Fruit fly (Drosophila melanogaster) whole organism, embryonic: ENCODE measurements around the gene SLC5A11.

Experiments
- Abd-B ChIP-seq: fragments of 200-800 bp; sonication (Bioruptor generic); optimal IDR thresholded peaks from 2 replicates; lab custom pipeline; 2018; ENCODE audit warnings: missing biosample characterization, mild to moderate bottlenecking, missing genetic modification characterization, moderate library complexity
- Ada2b ChIP-seq: fragments of 200-800 bp; sonication (Bioruptor generic); IDR thresholded peaks from 2 replicates; pipeline ENCODE4 v1.3.6; 2022; ENCODE audit warnings: missing biosample characterization, missing genetic modification characterization
- Aef1 ChIP-seq: fragments of 200-800 bp; sonication (Bioruptor generic); IDR thresholded peaks from 3 replicates; pipeline ENCODE4 v1.3.6; 2022; ENCODE audit warnings: missing biosample characterization, missing genetic modification characterization
- BtbVII ChIP-seq: fragments of 200-800 bp; sonication (Bioruptor generic); optimal IDR thresholded peaks from 3 replicates; lab custom pipeline; 2017; ENCODE audit warnings: missing biosample characterization, mild to moderate bottlenecking, missing genetic modification characterization
- CG10209 ChIP-seq: fragments of 200-800 bp; sonication (Bioruptor generic); optimal IDR thresholded peaks from 3 replicates; lab custom pipeline; 2017; ENCODE audit warnings: missing biosample characterization, mild to moderate bottlenecking, missing genetic modification characterization, missing genetic modification reagents
- CG10366 ChIP-seq: fragments of 200-800 bp; sonication (Bioruptor generic); IDR thresholded peaks from 2 replicates; pipeline ENCODE4 v1.3.6; 2022; ENCODE audit warnings: missing biosample characterization, missing genetic modification characterization
- CG11560 ChIP-seq: fragments of 200-800 bp; sonication (Bioruptor generic); IDR thresholded peaks from 3 replicates; pipeline ENCODE4 v1.3.6; 2022; ENCODE audit warnings: missing biosample characterization, missing genetic modification characterization
- CG13624 ChIP-seq: fragments of 200-800 bp; sonication (Bioruptor generic); optimal IDR thresholded peaks from 2 replicates; lab custom pipeline; 2016; ENCODE audit warnings: missing biosample characterization, missing genetic modification characterization
- CG14667 ChIP-seq: fragments of 200-800 bp; sonication (Bioruptor generic); IDR thresholded peaks from 2 replicates; pipeline ENCODE4 v1.3.6; 2022; ENCODE audit warnings: missing biosample characterization, missing genetic modification characterization
- CG15514 ChIP-seq: fragments of 200-800 bp; sonication (Bioruptor generic); optimal IDR thresholded peaks from 3 replicates; lab custom pipeline; 2017; ENCODE audit warnings: missing biosample characterization, missing genetic modification characterization, mild to moderate bottlenecking, moderate library complexity, missing genetic modification reagents
- CG17328 ChIP-seq: fragments of 200-800 bp; sonication (Bioruptor generic); IDR thresholded peaks from 2 replicates; pipeline ENCODE4 v1.3.6; 2022; ENCODE audit warnings: missing biosample characterization, missing genetic modification characterization
- CG4404 ChIP-seq: fragments of 200-800 bp; sonication (Bioruptor generic); IDR thresholded peaks from 2 replicates; pipeline ENCODE4 v1.3.6; 2022; ENCODE audit warnings: missing biosample characterization, missing genetic modification characterization
- CG7839 ChIP-seq: fragments of 200-800 bp; sonication (Bioruptor generic); optimal IDR thresholded peaks from 3 replicates; lab custom pipeline; 2018; ENCODE audit warnings: missing biosample characterization, mild to moderate bottlenecking, missing genetic modification characterization, moderate library complexity
- CG8290 ChIP-seq, 3 experiments: fragments of 200-800 bp; sonication (Bioruptor generic); optimal IDR thresholded peaks; 2 replicates each; lab custom pipeline; 2016 to 2019; ENCODE audit warnings: missing biosample characterization in 3 of 3, missing genetic modification characterization in 3 of 3, mild to moderate bottlenecking in 2 of 3, moderate library complexity in 1 of 3
- D ChIP-seq, 2 experiments: fragments of 200-800 bp in 1 of 2; fragments of >200 bp in 1 of 2; sonication (Bioruptor generic) in 1 of 2; optimal IDR thresholded peaks; 2 replicates in 1 of 2; 3 replicates in 1 of 2; lab custom pipeline; 2017; ENCODE audit warnings: mild to moderate bottlenecking in 1 of 2, missing biosample characterization in 1 of 2, missing genetic modification characterization in 1 of 2, missing genetic modification reagents in 1 of 2
- Drgx ChIP-seq: fragments of 200-800 bp; sonication (Bioruptor generic); IDR thresholded peaks from 2 replicates; pipeline ENCODE4 v1.3.6; 2022; ENCODE audit warnings: missing biosample characterization, missing genetic modification characterization
- HHEX ChIP-seq: fragments of 200-800 bp; sonication (Bioruptor generic); optimal IDR thresholded peaks from 3 replicates; lab custom pipeline; 2017; ENCODE audit warnings: missing biosample characterization, mild to moderate bottlenecking, missing genetic modification characterization, missing genetic modification reagents
- HLH3B ChIP-seq: fragments of 200-800 bp; sonication (Bioruptor generic); IDR thresholded peaks from 2 replicates; pipeline ENCODE4 v1.3.6; 2022; ENCODE audit warnings: missing biosample characterization, missing genetic modification characterization
- HLH54F ChIP-seq: fragments of 200-800 bp; sonication (Bioruptor generic); optimal IDR thresholded peaks from 3 replicates; lab custom pipeline; 2016; ENCODE audit warnings: missing biosample characterization, missing genetic modification characterization
- Kr ChIP-seq: fragments of 200-800 bp; sonication (Bioruptor generic); optimal IDR thresholded peaks from 2 replicates; lab custom pipeline; 2017; ENCODE audit warnings: missing biosample characterization, mild to moderate bottlenecking, missing genetic modification characterization
- MESR4 ChIP-seq: fragments of 200-800 bp; sonication (Bioruptor generic); optimal IDR thresholded peaks from 2 replicates; lab custom pipeline; 2018; ENCODE audit warnings: missing biosample characterization, mild to moderate bottlenecking, missing genetic modification characterization, moderate library complexity
- Ptx1 ChIP-seq: fragments of 200-800 bp; sonication (Bioruptor generic); IDR thresholded peaks from 2 replicates; pipeline ENCODE4 v1.3.6; 2022; ENCODE audit warnings: missing biosample characterization, missing genetic modification characterization
- Vsx1 ChIP-seq: fragments of 200-800 bp; sonication (Bioruptor generic); optimal IDR thresholded peaks from 2 replicates; lab custom pipeline; 2017; ENCODE audit warnings: missing biosample characterization, mild to moderate bottlenecking, missing genetic modification characterization, missing genetic modification reagents
- ato ChIP-seq: fragments of 200-800 bp; sonication (Bioruptor generic); IDR thresholded peaks from 2 replicates; pipeline ENCODE4 v1.3.6; 2022; ENCODE audit warnings: missing biosample characterization, missing genetic modification characterization; ENCODE audit not compliant: partially characterized antibody
- bab2 ChIP-seq: fragments of 200-800 bp; sonication (Bioruptor generic); optimal IDR thresholded peaks from 2 replicates; lab custom pipeline; 2016; ENCODE audit warnings: missing biosample characterization, missing genetic modification characterization
- ci ChIP-seq: fragments of 200-800 bp; sonication (Bioruptor generic); IDR thresholded peaks from 3 replicates; pipeline ENCODE4 v1.3.6; 2022; ENCODE audit warnings: missing biosample characterization, missing genetic modification characterization
- corto ChIP-seq: fragments of 200-800 bp; sonication (Bioruptor generic); optimal IDR thresholded peaks from 2 replicates; lab custom pipeline; 2016; ENCODE audit warnings: missing biosample characterization, mild to moderate bottlenecking, missing genetic modification characterization, moderate library complexity
- crc ChIP-seq: fragments of 200-800 bp; sonication (Bioruptor generic); optimal IDR thresholded peaks from 2 replicates; lab custom pipeline; 2016; ENCODE audit warnings: missing biosample characterization, missing genetic modification characterization
- esg ChIP-seq: fragments of 200-800 bp; sonication (Bioruptor generic); conservative IDR thresholded peaks from 2 replicates; pipeline ENCODE4 v1.3.6; 2022; ENCODE audit warnings: missing biosample characterization, missing genetic modification characterization
- fd102C ChIP-seq: fragments of 200-800 bp; sonication (Bioruptor generic); optimal IDR thresholded peaks from 2 replicates; lab custom pipeline; 2018; ENCODE audit warnings: missing biosample characterization, mild to moderate bottlenecking, missing genetic modification characterization, moderate library complexity
- ftz-f1 ChIP-seq: fragments of 200-800 bp; sonication (Bioruptor generic); optimal IDR thresholded peaks from 2 replicates; lab custom pipeline; 2016; ENCODE audit warnings: missing biosample characterization, missing genetic modification characterization
- grn ChIP-seq: fragments of 200-800 bp; sonication (Bioruptor generic); optimal IDR thresholded peaks from 3 replicates; lab custom pipeline; 2017; ENCODE audit warnings: missing biosample characterization, missing genetic modification characterization
- gsb ChIP-seq: fragments of 200-800 bp; sonication (Bioruptor generic); IDR thresholded peaks from 2 replicates; pipeline ENCODE4 v1.3.6; 2022; ENCODE audit warnings: missing biosample characterization, missing genetic modification characterization
- ham ChIP-seq: fragments of 200-800 bp; sonication (Bioruptor generic); IDR thresholded peaks from 2 replicates; pipeline ENCODE4 v1.3.6; 2022; ENCODE audit warnings: missing biosample characterization, missing genetic modification characterization
- her ChIP-seq: fragments of 200-800 bp; sonication (Bioruptor generic); optimal IDR thresholded peaks from 2 replicates; lab custom pipeline; 2016; ENCODE audit warnings: missing biosample characterization, missing genetic modification characterization
- jumu ChIP-seq: fragments of 200-800 bp; sonication (Bioruptor generic); optimal IDR thresholded peaks from 3 replicates; lab custom pipeline; 2016; ENCODE audit warnings: missing biosample characterization, missing genetic modification characterization
- knrl ChIP-seq: fragments of 200-800 bp; sonication (Bioruptor generic); IDR thresholded peaks from 3 replicates; pipeline ENCODE4 v1.3.6; 2022; ENCODE audit warnings: missing biosample characterization, missing genetic modification characterization; ENCODE audit not compliant: partially characterized antibody
- pan ChIP-seq, 4 experiments: fragments of >200 bp in 3 of 4; fragments of 200-800 bp in 1 of 4; sonication (Bioruptor generic) in 1 of 4; optimal IDR thresholded peaks in 3 of 4; IDR thresholded peaks in 1 of 4; 2 replicates each; pipeline versions ENCODE4 v1.3.6 to Lab custom; 2017 to 2022; ENCODE audit warnings: missing biosample characterization in 2 of 4, missing genetic modification characterization in 2 of 4, mixed read lengths in 1 of 4
- pita ChIP-seq: fragments of 200-800 bp; sonication (Bioruptor generic); optimal IDR thresholded peaks from 2 replicates; lab custom pipeline; 2017; ENCODE audit warnings: missing biosample characterization, mild to moderate bottlenecking, missing genetic modification characterization
- sens-2 ChIP-seq: fragments of 200-800 bp; sonication (Bioruptor generic); IDR thresholded peaks from 2 replicates; pipeline ENCODE4 v1.3.6; 2022; ENCODE audit warnings: missing biosample characterization, missing genetic modification characterization
- slou ChIP-seq: fragments of 200-800 bp; sonication (Bioruptor generic); optimal IDR thresholded peaks from 3 replicates; lab custom pipeline; 2016; ENCODE audit warnings: missing biosample characterization, missing genetic modification characterization
- ssp ChIP-seq: fragments of 200-800 bp; sonication (Bioruptor generic); IDR thresholded peaks from 2 replicates; pipeline ENCODE4 v1.3.6; 2022; ENCODE audit warnings: missing biosample characterization, missing genetic modification characterization
- toy ChIP-seq: fragments of 200-800 bp; sonication (Bioruptor generic); IDR thresholded peaks from 2 replicates; pipeline ENCODE4 v1.3.6; 2022; ENCODE audit warnings: missing biosample characterization, missing genetic modification characterization
- ttk ChIP-seq: fragments of 200-800 bp; sonication (Bioruptor generic); IDR thresholded peaks from 2 replicates; pipeline ENCODE4 v2.1.2; 2022; ENCODE audit warnings: missing biosample characterization, missing genetic modification characterization
- usp ChIP-seq: fragments of >200 bp; optimal IDR thresholded peaks from 2 replicates; lab custom pipeline; 2017; ENCODE audit warnings: missing biosample characterization, missing genetic modification characterization
- vfl ChIP-seq: fragments of 200-800 bp; sonication (Bioruptor generic); optimal IDR thresholded peaks from 2 replicates; lab custom pipeline; 2016; ENCODE audit warnings: missing biosample characterization, missing genetic modification characterization
- yki ChIP-seq: fragments of >200 bp; optimal IDR thresholded peaks from 3 replicates; lab custom pipeline; 2018

The SLC5A11 gene

DNA sequence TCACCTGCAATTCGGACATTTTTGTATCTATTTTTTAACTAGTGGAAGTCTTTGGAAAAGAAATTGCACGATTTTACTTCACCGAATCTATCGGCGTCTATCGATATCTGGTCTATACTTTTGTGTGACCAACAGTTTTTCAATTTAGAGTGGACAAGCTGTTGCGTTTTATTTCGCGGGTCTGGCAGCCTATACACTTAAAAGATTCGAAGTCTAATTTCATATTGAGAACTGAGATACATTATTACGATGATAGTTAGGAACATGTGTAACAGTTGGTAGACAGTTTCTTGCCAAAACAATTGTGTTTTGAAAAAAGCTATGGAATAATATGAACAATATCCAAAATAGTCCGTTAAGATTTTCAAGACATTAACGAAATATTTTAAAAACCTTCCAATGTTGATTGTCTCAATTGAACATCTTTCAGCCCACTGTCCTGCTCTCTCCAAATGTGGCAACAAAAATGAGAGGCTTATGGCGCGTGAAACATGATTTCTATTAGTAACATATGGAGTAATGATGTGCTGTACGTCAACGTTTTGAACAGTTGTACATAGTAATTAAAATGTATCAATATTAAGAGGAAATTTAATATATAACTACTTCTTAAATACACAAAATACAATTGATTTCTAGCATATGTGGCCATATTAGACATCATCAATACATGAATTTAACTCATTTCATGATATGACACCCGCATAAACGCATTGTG, 42.5 kb downstream of the SLC5A11 start, which contains the start of gene Acbp1 (continued):
- no peak for TF ChIP-seq pita
- peak; percentile 67 for TF ChIP-seq grn (GFP tag; lab: Kevin White, UChicago)

dm6 chr2L:8161994-8162306, 43.0 kb downstream of the SLC5A11 start:
- TF ChIP-seq BtbVII = no peak
- peak; percentile 26 for TF ChIP-seq ftz-f1
- no peak for TF ChIP-seq Kr
- peak; percentile 37 for TF ChIP-seq D (optimal IDR thresholded peaks at IDR 0.05; lab: Kevin White, UChicago)
- no peak for TF ChIP-seq D (GFP tag; optimal IDR thresholded peaks at IDR 0.05; lab: Kevin White, UChicago)
- no peak for TF ChIP-seq corto (GFP tag; lab: Kevin White, UChicago)
- peak; percentile 12 for TF ChIP-seq usp (GFP tag; lab: Kevin White, UChicago)
- TF ChIP-seq her (GFP tag; lab: Kevin White, UChicago) = no peak
- TF ChIP-seq MESR4 = peak; percentile 51
- no peak for TF ChIP-seq HLH54F (GFP tag; lab: Kevin White, UChicago)
- no peak for TF ChIP-seq vfl (GFP tag; lab: Kevin White, UChicago)

dm6 chr2L:8159498-8159897, 45.4 kb downstream of the SLC5A11 start, which contains the start of the genes PAPLA1 and Rbsn-5:
TSS of gene PAPLA1 (minus strand) at chr2L:8159638.
TSS of gene Rbsn-5 (plus strand) at chr2L:8159832.
- TF ChIP-seq ttk (GFP tag; lab: Robert Waterston, UW) (peak; percentile 90), Ada2b (GFP tag; lab: Robert Waterston, UW) (peak; percentile 89), HLH3B (GFP tag; lab: Robert Waterston, UW) (peak; percentile 90), bab2 (peak; percentile 97), CG10366 (peak; percentile 90), Drgx (GFP tag; lab: Robert Waterston, UW) (peak; percentile 79), fd102C (GFP tag; lab: Kevin White, UChicago) (no peak), CG17328 (peak; percentile 89), crc (GFP tag; lab: Kevin White, UChicago) (peak; percentile 92), sens-2 (GFP tag; lab: Robert Waterston, UW) (peak; percentile 75), HHEX (GFP tag; lab: Kevin White, UChicago) (peak; percentile 88), pan (optimal IDR thresholded peaks at IDR 0.05; lab: Kevin White, UChicago) (no peak), pan (GFP tag; optimal IDR thresholded peaks at IDR 0.05 in 1 of 2, IDR thresholded peaks at IDR 0.05 in 1 of 2) (peak in 1 of 2 experiments; percentile 95), CG4404 (peak; percentile 90), esg (peak; percentile 93), CG14667 (GFP tag; lab: Robert Waterston, UW) (peak; percentile 85), knrl (GFP tag; lab: Robert Waterston, UW) (peak; percentile 28; the same call in 1 of the 3 replicates), gsb (GFP tag; lab: Robert Waterston, UW) (peak; percentile 77; the same call in 1 of the 2 replicates), ssp (peak; percentile 84), Abd-B (GFP tag; lab: Kevin White, UChicago) (peak; percentile 96), yki (peak; percentile 45), CG11560 (tag; lab: Robert Waterston, UW) (peak; percentile 79; the same call in 2 of the 3 replicates), toy (GFP tag; lab: Robert Waterston, UW) (peak; percentile 55; the same call in 1 of the 2 replicates), CG15514 (GFP tag; lab: Kevin White, UChicago) (peak; percentile 90), ham (GFP tag; lab: Robert Waterston, UW) (peak; percentile 87), ato (GFP tag; lab: Robert Waterston, UW) (no peak), Aef1 (GFP tag; lab: Robert Waterston, UW) (peak; percentile 93), Ptx1 (GFP tag; lab: Robert Waterston, UW) (peak; percentile 96), CG10209 (peak; percentile 91), slou (peak; percentile 96), CG13624 (GFP tag; lab: Kevin White, UChicago) (peak; percentile 96), jumu (GFP tag; lab: Kevin White, UChicago) (peak; percentile 96), ci (GFP tag; lab: Robert Waterston, UW) (peak; percentile 92), Vsx1 (GFP tag; lab: Kevin White, UChicago) (peak; percentile 81), CG7839 (peak; percentile 94), CG8290 (GFP tag; optimal IDR thresholded peaks at IDR 0.05; lab: Kevin White, UChicago) (peak; percentile 93), CG8290 (tag; optimal IDR thresholded peaks at IDR 0.05; lab: Kevin White, UChicago) (peak; percentile 30 to 93)
